Worm (Caenorhabditis elegans): ENCODE results near the gene Y41E3.19.

DNA sequence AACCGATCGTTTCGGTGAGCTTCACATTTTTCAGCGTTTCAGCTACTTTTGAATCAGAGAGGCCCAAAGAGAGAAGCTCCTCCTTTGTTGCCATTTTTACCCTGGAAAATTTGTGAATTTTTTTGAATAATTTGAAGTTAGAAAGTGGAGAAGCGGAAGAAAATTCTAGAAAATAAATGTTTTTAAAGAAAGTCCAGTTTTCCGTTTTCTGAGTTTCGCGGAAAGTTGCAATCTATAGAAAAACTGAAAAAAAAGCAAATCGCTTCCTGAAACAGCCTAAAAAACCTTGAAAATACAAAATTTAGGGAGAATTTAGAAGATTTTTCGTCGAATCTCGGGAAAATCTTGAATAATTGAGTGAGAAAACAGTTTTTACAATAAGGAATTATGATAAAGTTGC is 42.8 kb upstream of the Y41E3.19 start, which contains the start of gene qars-1:
- TF ChIP-seq F49E8.2 (tag; optimal IDR thresholded peaks at IDR 0.05; ENCODE audit: borderline replicate concordance) = no peak
- TF ChIP-seq lim-7 (GFP tag; IDR thresholded peaks at IDR 0.05) = no peak
- TF ChIP-seq F37D6.2 (tag; optimal IDR thresholded peaks at IDR 0.05) = no peak
- TF ChIP-seq unc-39 (tag; optimal IDR thresholded peaks at IDR 0.05) = no peak
- no peak for TF ChIP-seq hlh-30 (tag; optimal IDR thresholded peaks at IDR 0.05; ENCODE audit: insufficient read depth)
- TF ChIP-seq aly-2 (tag; optimal IDR thresholded peaks at IDR 0.05) = no peak
- TF ChIP-seq snpc-4 (tag; optimal IDR thresholded peaks at IDR 0.05) = no peak
- TF ChIP-seq unc-62 (GFP tag; optimal IDR thresholded peaks at IDR 0.05 in 1 of 2) = no peak
- no peak for TF ChIP-seq unc-62 (tag; optimal IDR thresholded peaks at IDR 0.05)
- TF ChIP-seq ama-1 (optimal IDR thresholded peaks at IDR 0.05) = no peak

Data from whole organism, L4 larva.